Worm (Caenorhabditis elegans) whole organism, late embryonic: ENCODE measurements around the gene F46F5.1.

Experiments
- C08G9.2 ChIP-seq: sonication (generic microtip); optimal IDR thresholded peaks from 2 replicates; lab custom pipeline; 2016; ENCODE audit warnings: mild to moderate bottlenecking, missing genetic modification characterization, moderate library complexity, missing compliant biosample characterization
- C38D4.7 ChIP-seq: fragments of 200-800 bp; sonication (Bioruptor generic); optimal IDR thresholded peaks from 2 replicates; lab custom pipeline; 2018; ENCODE audit warnings: mild to moderate bottlenecking, missing genetic modification characterization, moderate library complexity, missing compliant biosample characterization
- F13H6.1 ChIP-seq: sonication (generic microtip); optimal IDR thresholded peaks from 2 replicates; lab custom pipeline; 2016; ENCODE audit warnings: missing genetic modification characterization, missing compliant biosample characterization
- K09A11.1 ChIP-seq: sonication (generic microtip); optimal IDR thresholded peaks from 2 replicates; lab custom pipeline; 2017; ENCODE audit warnings: antibody characterized with exemption, mild to moderate bottlenecking, missing genetic modification characterization, missing compliant biosample characterization; ENCODE audit not compliant: insufficient read depth
- ceh-18 ChIP-seq: sonication (generic microtip); optimal IDR thresholded peaks from 2 replicates; lab custom pipeline; 2016; ENCODE audit warnings: missing genetic modification characterization, missing compliant biosample characterization
- ceh-19 ChIP-seq: fragments of 200-800 bp; sonication (Bioruptor generic); optimal IDR thresholded peaks from 2 replicates; lab custom pipeline; 2018; ENCODE audit warnings: mild to moderate bottlenecking, missing genetic modification characterization, missing compliant biosample characterization
- ceh-2 ChIP-seq: sonication (generic microtip); optimal IDR thresholded peaks from 2 replicates; lab custom pipeline; 2016; ENCODE audit warnings: missing genotype, missing genetic modification characterization, missing compliant biosample characterization
- ceh-22 ChIP-seq: sonication (generic microtip); optimal IDR thresholded peaks from 2 replicates; lab custom pipeline; 2017; ENCODE audit warnings: missing biosample characterization, missing genetic modification characterization
- ceh-30 ChIP-seq: fragments of 150-350 bp; optimal IDR thresholded peaks from 2 replicates; lab custom pipeline; 2014; ENCODE audit warnings: missing biosample characterization, missing genetic modification characterization
- ceh-45 ChIP-seq: fragments of 200-800 bp; sonication (Bioruptor generic); IDR thresholded peaks from 2 replicates; pipeline ENCODE4 v1.3.6; 2022; ENCODE audit warnings: missing genetic modification reagents, missing genetic modification characterization, missing compliant biosample characterization
- ceh-48 ChIP-seq: sonication (generic microtip); optimal IDR thresholded peaks from 2 replicates; lab custom pipeline; 2016; ENCODE audit warnings: missing genetic modification characterization, inconsistent platforms, missing compliant biosample characterization
- ceh-6 ChIP-seq: fragments of 200-800 bp; sonication (Bioruptor generic); optimal IDR thresholded peaks from 2 replicates; lab custom pipeline; 2018; ENCODE audit warnings: mild to moderate bottlenecking, missing genetic modification characterization, missing compliant biosample characterization
- ceh-9 ChIP-seq: sonication (generic microtip); optimal IDR thresholded peaks from 2 replicates; lab custom pipeline; 2016; ENCODE audit warnings: mild to moderate bottlenecking, missing genetic modification characterization, inconsistent platforms, missing compliant biosample characterization
- che-1 ChIP-seq: sonication (generic microtip); optimal IDR thresholded peaks from 2 replicates; lab custom pipeline; 2016; ENCODE audit warnings: mild to moderate bottlenecking, missing genetic modification characterization, missing compliant biosample characterization
- dve-1 ChIP-seq: sonication (generic microtip); optimal IDR thresholded peaks from 2 replicates; lab custom pipeline; 2017; ENCODE audit warnings: antibody characterized with exemption, mild to moderate bottlenecking, missing genetic modification characterization, missing compliant biosample characterization
- elt-4 ChIP-seq: sonication (generic microtip); optimal IDR thresholded peaks from 2 replicates; lab custom pipeline; 2016; ENCODE audit warnings: missing genetic modification characterization, missing compliant biosample characterization
- ets-4 ChIP-seq: sonication (generic microtip); optimal IDR thresholded peaks from 2 replicates; lab custom pipeline; 2016; ENCODE audit warnings: missing genetic modification characterization, missing compliant biosample characterization
- fax-1 ChIP-seq: sonication (generic microtip); optimal IDR thresholded peaks from 2 replicates; lab custom pipeline; 2016; ENCODE audit warnings: missing genotype, missing genetic modification characterization, missing compliant biosample characterization
- fkh-10 ChIP-seq: fragments of 150-350 bp; optimal IDR thresholded peaks from 2 replicates; lab custom pipeline; 2014; ENCODE audit warnings: missing biosample characterization, missing genetic modification reagents, missing genetic modification characterization
- hlh-15 ChIP-seq: sonication (generic microtip); optimal IDR thresholded peaks from 2 replicates; lab custom pipeline; 2016; ENCODE audit warnings: missing genetic modification characterization, missing compliant biosample characterization
- hlh-30 ChIP-seq: sonication (generic microtip); optimal IDR thresholded peaks from 2 replicates; lab custom pipeline; 2017; ENCODE audit warnings: antibody characterized with exemption, missing genetic modification characterization, missing compliant biosample characterization; ENCODE audit not compliant: insufficient read depth
- hlh-6 ChIP-seq: sonication (generic microtip); optimal IDR thresholded peaks from 2 replicates; lab custom pipeline; 2016; ENCODE audit warnings: missing genotype, missing genetic modification characterization, missing compliant biosample characterization
- hlh-8 ChIP-seq: sonication (generic microtip); optimal IDR thresholded peaks from 2 replicates; lab custom pipeline; 2016; ENCODE audit warnings: missing genotype, missing genetic modification characterization, missing compliant biosample characterization
- lim-6 ChIP-seq: sonication (generic microtip); optimal IDR thresholded peaks from 2 replicates; lab custom pipeline; 2016; ENCODE audit warnings: missing genetic modification characterization, missing compliant biosample characterization
- madf-2 ChIP-seq: sonication (generic microtip); optimal IDR thresholded peaks from 2 replicates; lab custom pipeline; 2017; ENCODE audit warnings: missing genetic modification characterization, missing compliant biosample characterization
- mec-3 ChIP-seq: sonication (generic microtip); optimal IDR thresholded peaks from 2 replicates; lab custom pipeline; 2016; ENCODE audit warnings: borderline replicate concordance, missing genetic modification characterization, missing compliant biosample characterization
- nfya-1 ChIP-seq: sonication (generic microtip); optimal IDR thresholded peaks from 2 replicates; lab custom pipeline; 2017; ENCODE audit warnings: missing genetic modification characterization, mild to moderate bottlenecking, missing compliant biosample characterization, antibody characterized with exemption, moderate library complexity
- nhr-11 ChIP-seq: fragments of 150-350 bp; optimal IDR thresholded peaks from 2 replicates; lab custom pipeline; 2014; ENCODE audit warnings: missing biosample characterization, missing genetic modification characterization
- nhr-232 ChIP-seq: sonication (generic microtip); optimal IDR thresholded peaks from 2 replicates; lab custom pipeline; 2016; ENCODE audit warnings: missing genetic modification characterization, missing compliant biosample characterization
- pag-3 ChIP-seq: sonication (generic microtip); optimal IDR thresholded peaks from 2 replicates; lab custom pipeline; 2016; ENCODE audit warnings: missing compliant biosample characterization, missing genetic modification characterization, borderline replicate concordance
- pat-9 ChIP-seq: fragments of 200-800 bp; sonication (Bioruptor generic); optimal IDR thresholded peaks from 2 replicates; lab custom pipeline; 2018; ENCODE audit warnings: mild to moderate bottlenecking, missing genetic modification characterization, moderate library complexity, missing compliant biosample characterization
- pha-2 ChIP-seq: sonication (generic microtip); optimal IDR thresholded peaks from 2 replicates; lab custom pipeline; 2017; ENCODE audit warnings: mild to moderate bottlenecking, missing genetic modification characterization, missing compliant biosample characterization
- pha-4 ChIP-seq: fragments of 150-350 bp; optimal IDR thresholded peaks from 2 replicates; lab custom pipeline; 2018; ENCODE audit warnings: missing biosample characterization, missing genetic modification reagents, missing genetic modification characterization
- pqm-1 ChIP-seq: sonication (generic microtip); optimal IDR thresholded peaks from 2 replicates; lab custom pipeline; 2016; ENCODE audit warnings: missing genetic modification characterization, missing compliant biosample characterization
- ref-2 ChIP-seq: sonication (generic microtip); optimal IDR thresholded peaks from 2 replicates; lab custom pipeline; 2016; ENCODE audit warnings: missing genetic modification characterization, missing compliant biosample characterization
- sdc-2 ChIP-seq: sonication (generic microtip); optimal IDR thresholded peaks from 2 replicates; lab custom pipeline; 2016; ENCODE audit warnings: missing genotype, missing genetic modification characterization, missing compliant biosample characterization
- sox-2 ChIP-seq: fragments of 200-800 bp; sonication (Bioruptor generic); IDR thresholded peaks from 2 replicates; pipeline ENCODE4 v1.3.6; 2022; ENCODE audit warnings: missing genetic modification reagents, missing genetic modification characterization, missing compliant biosample characterization
- sox-4 ChIP-seq: sonication (generic microtip); optimal IDR thresholded peaks from 2 replicates; lab custom pipeline; 2017; ENCODE audit warnings: mild to moderate bottlenecking, missing genetic modification characterization, inconsistent platforms, missing compliant biosample characterization
- tbx-2 ChIP-seq: sonication (generic microtip); optimal IDR thresholded peaks from 2 replicates; lab custom pipeline; 2016; ENCODE audit warnings: missing genetic modification characterization, missing compliant biosample characterization
- unc-3 ChIP-seq, 2 experiments: fragments of 200-800 bp in 1 of 2; sonication (Bioruptor generic) in 1 of 2; sonication (generic microtip) in 1 of 2; conservative IDR thresholded peaks in 1 of 2; optimal IDR thresholded peaks in 1 of 2; 2 replicates each; pipeline versions ENCODE4 v1.3.6 to Lab custom; 2016 to 2022; ENCODE audit warnings: missing compliant biosample characterization in 2 of 2, missing genetic modification characterization in 2 of 2, missing genetic modification reagents in 1 of 2
- zip-5 ChIP-seq: sonication (generic microtip); optimal IDR thresholded peaks from 2 replicates; lab custom pipeline; 2016; ENCODE audit warnings: missing genetic modification characterization, missing compliant biosample characterization

Gene F46F5.1

DNA sequence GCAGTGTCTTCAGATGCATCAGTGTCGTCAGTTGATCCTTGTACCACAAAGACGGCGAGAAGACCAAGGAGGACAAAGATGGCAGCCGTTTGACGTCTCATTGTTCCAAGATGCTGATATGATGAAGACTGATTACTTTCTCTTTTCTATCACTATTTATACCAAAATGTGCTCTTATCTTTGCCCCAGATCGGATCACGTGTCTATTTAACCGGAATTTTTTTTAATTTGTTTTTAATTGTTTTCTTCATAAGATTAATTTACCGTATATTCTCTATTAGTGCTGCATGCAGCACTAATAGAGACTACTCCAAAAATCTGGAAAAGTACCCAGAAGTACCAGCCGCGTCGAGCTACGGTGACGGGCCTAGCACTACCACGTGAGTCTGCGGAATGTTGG, 23.0 kb upstream of the F46F5.1 start, which contains the start of gene msrp-3:
Gene msrp-3 (minus strand): TSS at position 101 of the 400 bp plus-strand sequence.
- no peak for TF ChIP-seq ceh-6 (GFP tag; lab: Kevin White, UChicago)
- TF ChIP-seq madf-2 = no peak
- no peak for TF ChIP-seq ref-2
- no peak for TF ChIP-seq nfya-1 (tag; lab: Kevin White, UChicago)
- TF ChIP-seq C08G9.2 = no peak
- no peak for TF ChIP-seq tbx-2 (tag; lab: Kevin White, UChicago)
- no peak for TF ChIP-seq hlh-8 (tag; lab: Kevin White, UChicago)
- no peak for TF ChIP-seq K09A11.1 (tag; lab: Kevin White, UChicago)
- TF ChIP-seq ceh-45 (GFP tag; lab: Robert Waterston, UW) = no peak
- TF ChIP-seq sox-2 (GFP tag; lab: Robert Waterston, UW) = no peak
- no peak for TF ChIP-seq unc-3 (GFP tag; conservative IDR thresholded peaks at IDR 0.05; lab: Robert Waterston, UW)
- TF ChIP-seq unc-3 (tag; optimal IDR thresholded peaks at IDR 0.05; lab: Kevin White, UChicago) = no peak
- no peak for TF ChIP-seq ceh-2 (tag; lab: Kevin White, UChicago)
- TF ChIP-seq ceh-18 (tag; lab: Kevin White, UChicago) = no peak
- TF ChIP-seq che-1 (tag; lab: Kevin White, UChicago) = no peak
- TF ChIP-seq ceh-9 (tag; lab: Kevin White, UChicago) = no peak
- TF ChIP-seq hlh-30 (tag; lab: Kevin White, UChicago) = no peak
- TF ChIP-seq C38D4.7 = no peak
- no peak for TF ChIP-seq hlh-6
- TF ChIP-seq pha-4 (tag; lab: Kevin White, UChicago) = no peak

DNA sequence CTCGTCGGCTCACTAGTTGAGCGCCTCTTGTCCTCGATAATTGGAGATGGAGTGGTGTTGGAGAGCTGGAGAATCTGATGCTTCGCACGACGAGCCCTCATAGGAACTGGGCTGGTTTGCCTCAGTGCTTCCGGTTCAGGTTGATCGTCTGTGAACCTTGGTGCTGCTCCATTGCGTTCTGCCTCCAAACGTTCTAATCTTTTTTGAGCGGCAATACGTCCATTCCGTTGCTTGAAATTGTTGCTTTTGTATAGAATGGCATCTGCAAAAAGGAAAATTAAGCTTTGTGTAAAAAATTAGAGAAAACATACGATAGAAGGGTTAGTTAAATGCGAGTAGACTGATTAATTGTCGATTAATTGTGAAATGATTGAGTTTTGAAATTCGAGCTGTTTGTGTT, 21.2 kb upstream of the F46F5.1 start, which contains the start of gene F46F5.5:
Gene F46F5.5 (minus strand): TSS at position 101 of the 400 bp plus-strand sequence.
- no peak for TF ChIP-seq ceh-30 (tag; lab: Kevin White, UChicago)
- TF ChIP-seq ets-4 = no peak
- TF ChIP-seq sdc-2 (tag; lab: Kevin White, UChicago) = no peak
- no peak for TF ChIP-seq nhr-232 (tag; lab: Kevin White, UChicago)
- no peak for TF ChIP-seq hlh-8 (tag; lab: Kevin White, UChicago)
- TF ChIP-seq che-1 (tag; lab: Kevin White, UChicago) = no peak
- no peak for TF ChIP-seq ceh-9 (tag; lab: Kevin White, UChicago)
- TF ChIP-seq ref-2 = no peak

DNA sequence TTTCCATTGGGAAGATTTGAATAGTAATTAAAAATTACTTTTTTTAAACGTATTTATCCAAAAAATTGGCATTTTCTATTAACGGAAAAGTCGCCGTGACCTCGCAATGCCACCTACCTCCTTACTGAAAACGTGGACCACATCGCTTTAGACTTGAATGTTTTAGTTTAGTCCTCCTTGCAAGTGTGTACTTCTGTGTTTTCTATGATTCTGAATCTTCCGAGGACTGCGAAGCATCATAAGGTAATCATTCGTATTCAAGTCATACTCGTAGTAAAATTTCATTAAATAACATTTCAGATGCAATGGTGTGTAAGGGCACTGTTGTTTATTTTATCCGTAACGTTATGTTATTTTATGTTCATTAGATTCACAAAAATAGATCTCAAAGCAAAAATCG, 16.7 kb upstream of the F46F5.1 start, which contains the start of gene F46F5.11:
Gene F46F5.11 (plus strand): TSS at position 301 of the 400 bp plus-strand sequence.
- no peak for TF ChIP-seq ceh-19 (GFP tag; lab: Kevin White, UChicago)
- TF ChIP-seq unc-3 (GFP tag; conservative IDR thresholded peaks at IDR 0.05; lab: Robert Waterston, UW) = no peak
- no peak for TF ChIP-seq unc-3 (tag; optimal IDR thresholded peaks at IDR 0.05; lab: Kevin White, UChicago)
- TF ChIP-seq ceh-9 (tag; lab: Kevin White, UChicago) = no peak
- TF ChIP-seq lim-6 (tag; lab: Kevin White, UChicago) = no peak
- TF ChIP-seq ceh-48 (tag; lab: Kevin White, UChicago) = no peak
- TF ChIP-seq hlh-15 = no peak
- no peak for TF ChIP-seq fkh-10 (GFP tag; lab: Kevin White, UChicago)
- TF ChIP-seq pha-2 = no peak
- no peak for TF ChIP-seq ceh-22
- TF ChIP-seq ceh-30 (tag; lab: Kevin White, UChicago) = no peak
- no peak for TF ChIP-seq elt-4 (tag; lab: Kevin White, UChicago)
- no peak for TF ChIP-seq nhr-11 (tag; lab: Kevin White, UChicago)
- TF ChIP-seq pag-3 = no peak

DNA sequence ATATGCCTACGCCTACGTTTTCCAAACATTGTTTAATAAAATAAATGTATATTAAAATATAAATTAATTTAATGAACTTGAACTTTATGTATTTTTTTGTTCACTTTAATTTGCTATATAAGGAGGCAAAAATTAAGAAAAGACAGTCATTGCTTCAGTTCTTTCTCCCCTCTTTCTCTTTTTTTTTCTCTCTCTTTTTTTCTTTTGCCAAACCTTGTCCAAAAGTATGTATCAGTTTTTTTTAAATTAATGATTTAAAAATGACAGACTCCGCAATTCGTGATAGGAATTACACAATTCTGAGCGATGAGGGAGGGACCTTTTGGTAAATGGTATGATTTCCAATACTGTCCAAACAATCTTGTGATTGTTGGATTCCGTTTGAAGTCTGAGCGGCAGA, 11.3 kb upstream of the F46F5.1 start, which contains the start of gene F46F5.13:
Gene F46F5.13 (plus strand): TSS at position 301 of the 400 bp plus-strand sequence.
- no peak for TF ChIP-seq pag-3
- no peak for TF ChIP-seq pqm-1
- TF ChIP-seq F13H6.1 = no peak
- no peak for TF ChIP-seq unc-3 (GFP tag; conservative IDR thresholded peaks at IDR 0.05; lab: Robert Waterston, UW)
- TF ChIP-seq unc-3 (tag; optimal IDR thresholded peaks at IDR 0.05; lab: Kevin White, UChicago) = no peak
- no peak for TF ChIP-seq fax-1 (tag; lab: Kevin White, UChicago)
- TF ChIP-seq sox-4 (tag; lab: Kevin White, UChicago) = no peak
- no peak for TF ChIP-seq mec-3 (tag; lab: Kevin White, UChicago)
- TF ChIP-seq zip-5 (tag; lab: Kevin White, UChicago) = no peak
- TF ChIP-seq nhr-232 (tag; lab: Kevin White, UChicago) = no peak
- no peak for TF ChIP-seq pat-9 (tag; lab: Kevin White, UChicago)
- TF ChIP-seq dve-1 (tag; lab: Kevin White, UChicago) = no peak
- no peak for TF ChIP-seq che-1 (tag; lab: Kevin White, UChicago)
